Fruit fly (Drosophila melanogaster) Kc167 (cell line): ENCODE results near the gene CG4942.

Experiments
- Sin3A ChIP-seq: fragments of >200 bp; optimal IDR thresholded peaks from 2 replicates; lab custom pipeline; 2018; ENCODE audit warnings: missing external identifiers
- h ChIP-seq: fragments of >200 bp; optimal IDR thresholded peaks from 3 replicates; lab custom pipeline; 2018; ENCODE audit warnings: missing external identifiers
- insv ChIP-seq: fragments of >200 bp; optimal IDR thresholded peaks from 3 replicates; lab custom pipeline; 2018; ENCODE audit warnings: missing external identifiers
- psq ChIP-seq: fragments of >200 bp; optimal IDR thresholded peaks from 2 replicates; lab custom pipeline; 2017; ENCODE audit warnings: missing external identifiers
- ttk ChIP-seq: sonication (Bioruptor generic); optimal IDR thresholded peaks from 2 replicates; lab custom pipeline; 2017; ENCODE audit warnings: missing external identifiers

DNA sequence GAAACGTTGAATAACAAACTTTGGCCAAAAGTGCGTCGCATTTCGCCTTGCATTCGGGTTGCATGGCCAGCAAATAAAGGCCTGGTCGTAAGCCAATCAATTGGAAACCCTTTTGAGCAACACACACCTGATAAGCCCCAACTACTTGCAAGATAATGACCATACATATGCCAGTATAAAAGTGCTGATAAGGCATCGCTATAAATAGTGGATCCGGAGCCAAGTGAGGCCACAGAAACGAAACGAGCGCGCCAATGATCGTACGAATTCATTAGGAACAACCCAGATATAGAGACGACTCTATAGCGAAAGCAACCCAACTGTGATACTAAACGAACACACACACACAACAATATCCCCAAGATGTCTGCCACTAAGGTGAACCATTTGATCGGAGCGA is 23.7 kb downstream of the CG4942 start, which contains the start of gene CG13315:
- TF ChIP-seq ttk (lab: Kevin White, UChicago): no peak
- TF ChIP-seq psq: no peak
- no peak for TF ChIP-seq h (lab: Kevin White, UChicago)
- no peak for TF ChIP-seq insv (lab: Kevin White, UChicago)
- TF ChIP-seq Sin3A (lab: Kevin White, UChicago): no peak
